Worm (Caenorhabditis elegans): ENCODE data around the gene cept-2.

ce11 chrV:14358577-14358976 lies 11.0 kb downstream of the cept-2 start, which contains the start of gene Y49A3A.4:
- TF ChIP-seq ama-1 (optimal IDR thresholded peaks at IDR 0.05) (no peak), ama-1 (GFP tag; optimal IDR thresholded peaks at IDR 0.05) (no peak), snpc-4 (GFP tag; optimal IDR thresholded peaks at IDR 0.05) (peak; percentile 82), snpc-4 (tag; optimal IDR thresholded peaks at IDR 0.05) (peak; percentile 77 to 93 (median 83)), nfyb-1 (GFP tag; IDR thresholded peaks at IDR 0.05) (no peak), dpl-1 (GFP tag; optimal IDR thresholded peaks at IDR 0.05) (no peak), ztf-18 (tag; optimal IDR thresholded peaks at IDR 0.05) (peak; percentile 18), him-1 (tag; optimal IDR thresholded peaks at IDR 0.05) (no peak), F22D6.2 (tag; optimal IDR thresholded peaks at IDR 0.05) (no peak), athp-1 (tag; optimal IDR thresholded peaks at IDR 0.05) (no peak), unc-130 (GFP tag; optimal IDR thresholded peaks at IDR 0.05) (no peak)
